Fruit fly (Drosophila melanogaster) whole organism, prepupa: ENCODE data around the gene PVRAP.
A peak's percentile ranks its signal among the peaks of the same experiment; 100 is the strongest.

ENCODE experiments used
- Blimp-1 ChIP-seq: fragments of 200-800 bp; sonication (Bioruptor generic); optimal IDR thresholded peaks from 3 replicates; lab custom pipeline; 2017; ENCODE audit warnings: missing biosample characterization, missing genetic modification characterization, mild to moderate bottlenecking, moderate library complexity, missing genetic modification reagents
- CG10631 ChIP-seq: fragments of 200-800 bp; sonication (Bioruptor generic); optimal IDR thresholded peaks from 2 replicates; lab custom pipeline; 2016; ENCODE audit warnings: missing biosample characterization, missing genetic modification characterization
- CG10669 ChIP-seq: fragments of 200-800 bp; sonication (Bioruptor generic); optimal IDR thresholded peaks from 3 replicates; lab custom pipeline; 2018; ENCODE audit warnings: missing biosample characterization, mild to moderate bottlenecking, missing genetic modification characterization, moderate library complexity
- CG11294 ChIP-seq: fragments of 200-800 bp; sonication (Bioruptor generic); IDR thresholded peaks from 2 replicates; pipeline ENCODE4 v1.3.6; 2022; ENCODE audit warnings: missing biosample characterization, missing genetic modification characterization
- CG11762 ChIP-seq: fragments of 200-800 bp; sonication (Bioruptor generic); optimal IDR thresholded peaks from 3 replicates; lab custom pipeline; 2016; ENCODE audit warnings: missing biosample characterization, missing genetic modification characterization; ENCODE audit not compliant: insufficient read depth
- CG15336 ChIP-seq: fragments of 200-800 bp; sonication (Bioruptor generic); IDR thresholded peaks from 2 replicates; pipeline ENCODE4 v1.3.6; 2022; ENCODE audit warnings: missing biosample characterization, missing genetic modification characterization
- CG1621 ChIP-seq: fragments of 200-800 bp; sonication (Bioruptor generic); optimal IDR thresholded peaks from 3 replicates; lab custom pipeline; 2018; ENCODE audit warnings: missing biosample characterization, mild to moderate bottlenecking, missing genetic modification characterization
- CG16779 ChIP-seq: fragments of 200-800 bp; sonication (Bioruptor generic); optimal IDR thresholded peaks from 3 replicates; lab custom pipeline; 2017; ENCODE audit warnings: missing biosample characterization, mild to moderate bottlenecking, missing genetic modification characterization
- CG3032 ChIP-seq: fragments of 200-800 bp; optimal IDR thresholded peaks from 2 replicates; lab custom pipeline; 2019; ENCODE audit warnings: missing biosample characterization, mild to moderate bottlenecking, missing genetic modification characterization, moderate library complexity
- CG31627 ChIP-seq: fragments of 200-800 bp; sonication (Bioruptor generic); optimal IDR thresholded peaks from 3 replicates; lab custom pipeline; 2016; ENCODE audit warnings: missing biosample characterization, missing genetic modification characterization
- CG32006 ChIP-seq: fragments of 200-800 bp; sonication (Bioruptor generic); optimal IDR thresholded peaks from 3 replicates; lab custom pipeline; 2017; ENCODE audit warnings: missing biosample characterization, mild to moderate bottlenecking, missing genetic modification characterization
- CG34406 ChIP-seq: fragments of 200-800 bp; sonication (Bioruptor generic); optimal IDR thresholded peaks from 3 replicates; lab custom pipeline; 2016; ENCODE audit warnings: missing biosample characterization, missing genetic modification characterization
- CG3919 ChIP-seq: fragments of 200-800 bp; sonication (Bioruptor generic); optimal IDR thresholded peaks from 3 replicates; lab custom pipeline; 2016; ENCODE audit warnings: missing biosample characterization, missing genetic modification characterization
- CG6792 ChIP-seq: fragments of 200-800 bp; sonication (Bioruptor generic); optimal IDR thresholded peaks from 3 replicates; lab custom pipeline; 2016; ENCODE audit warnings: missing biosample characterization, missing genetic modification characterization
- CG6808 ChIP-seq: fragments of 200-800 bp; sonication (Bioruptor generic); optimal IDR thresholded peaks from 3 replicates; lab custom pipeline; 2017; ENCODE audit warnings: missing biosample characterization, missing genetic modification characterization, mild to moderate bottlenecking, moderate library complexity, missing genetic modification reagents
- CG6854 ChIP-seq: fragments of 200-800 bp; sonication (Bioruptor generic); optimal IDR thresholded peaks from 2 replicates; lab custom pipeline; 2017; ENCODE audit warnings: missing biosample characterization, mild to moderate bottlenecking, missing genetic modification characterization
- CG7368 ChIP-seq: fragments of 200-800 bp; sonication (Bioruptor generic); optimal IDR thresholded peaks from 3 replicates; lab custom pipeline; 2016; ENCODE audit warnings: missing biosample characterization, missing genetic modification characterization
- CG8119 ChIP-seq: fragments of 200-800 bp; sonication (Bioruptor generic); IDR thresholded peaks from 3 replicates; pipeline ENCODE4 v1.3.6; 2022; ENCODE audit warnings: missing biosample characterization, missing genetic modification characterization
- CG8319 ChIP-seq: fragments of 200-800 bp; sonication (Bioruptor generic); optimal IDR thresholded peaks from 3 replicates; lab custom pipeline; 2016; ENCODE audit warnings: missing biosample characterization, missing genetic modification characterization
- CG8632 ChIP-seq: fragments of 200-800 bp; sonication (Bioruptor generic); optimal IDR thresholded peaks from 3 replicates; lab custom pipeline; 2016; ENCODE audit warnings: missing biosample characterization, missing genetic modification characterization
- Eip75B ChIP-seq: fragments of 200-800 bp; sonication (Bioruptor generic); optimal IDR thresholded peaks from 3 replicates; lab custom pipeline; 2016; ENCODE audit warnings: missing biosample characterization, missing genetic modification characterization
- Eip78C ChIP-seq: fragments of 200-800 bp; sonication (Bioruptor generic); peaks from one replicate; lab custom pipeline; 2016; ENCODE audit warnings: missing biosample characterization, missing genetic modification characterization
- Eip93F ChIP-seq: fragments of 200-800 bp; sonication (Bioruptor generic); optimal IDR thresholded peaks from 2 replicates; lab custom pipeline; 2016; ENCODE audit warnings: missing biosample characterization, mild to moderate bottlenecking, missing genetic modification characterization
- Ets21C ChIP-seq: fragments of 200-800 bp; sonication (Bioruptor generic); optimal IDR thresholded peaks from 3 replicates; lab custom pipeline; 2016; ENCODE audit warnings: missing biosample characterization, missing genetic modification characterization
- Ets96B ChIP-seq: fragments of 200-800 bp; optimal IDR thresholded peaks from 2 replicates; lab custom pipeline; 2019; ENCODE audit warnings: missing biosample characterization, mild to moderate bottlenecking, missing genetic modification characterization, moderate library complexity
- Gug ChIP-seq: fragments of 200-800 bp; sonication (Bioruptor generic); IDR thresholded peaks from 2 replicates; pipeline ENCODE4 v1.3.6; 2022; ENCODE audit warnings: missing biosample characterization, missing genetic modification characterization
- Hr38 ChIP-seq: sonication (Bioruptor generic); optimal IDR thresholded peaks from 2 replicates; lab custom pipeline; 2016; ENCODE audit warnings: missing biosample characterization, missing genetic modification characterization
- Hr39 ChIP-seq: fragments of 200-800 bp; sonication (Bioruptor generic); optimal IDR thresholded peaks from 2 replicates; lab custom pipeline; 2016; ENCODE audit warnings: missing biosample characterization, missing genetic modification characterization
- Hr4 ChIP-seq: fragments of 200-800 bp; sonication (Bioruptor generic); optimal IDR thresholded peaks from 3 replicates; lab custom pipeline; 2016; ENCODE audit warnings: missing biosample characterization, missing genetic modification characterization
- Lpt ChIP-seq: fragments of 200-800 bp; sonication (Bioruptor generic); optimal IDR thresholded peaks from 3 replicates; lab custom pipeline; 2016; ENCODE audit warnings: missing biosample characterization, missing genetic modification characterization
- Met ChIP-seq: fragments of 200-800 bp; sonication (Bioruptor generic); optimal IDR thresholded peaks from 3 replicates; lab custom pipeline; 2016; ENCODE audit warnings: missing biosample characterization, missing genetic modification characterization
- OdsH ChIP-seq: fragments of 200-800 bp; sonication (Bioruptor generic); optimal IDR thresholded peaks from 3 replicates; lab custom pipeline; 2016; ENCODE audit warnings: missing biosample characterization, missing genetic modification characterization
- Smox ChIP-seq: fragments of 200-800 bp; sonication (Bioruptor generic); optimal IDR thresholded peaks from 3 replicates; lab custom pipeline; 2016; ENCODE audit warnings: missing biosample characterization, missing genetic modification characterization
- Sox102F ChIP-seq: fragments of 200-800 bp; sonication (Bioruptor generic); optimal IDR thresholded peaks from 2 replicates; lab custom pipeline; 2016; ENCODE audit warnings: missing biosample characterization, mild to moderate bottlenecking, missing genetic modification characterization
- Sox14 ChIP-seq: fragments of 200-800 bp; sonication (Bioruptor generic); optimal IDR thresholded peaks from 3 replicates; lab custom pipeline; 2016; ENCODE audit warnings: missing biosample characterization, missing genetic modification characterization
- Sox15 ChIP-seq: fragments of 200-800 bp; sonication (Bioruptor generic); optimal IDR thresholded peaks from 3 replicates; lab custom pipeline; 2016; ENCODE audit warnings: missing biosample characterization, missing genetic modification characterization
- achi ChIP-seq: fragments of 200-800 bp; sonication (Bioruptor generic); optimal IDR thresholded peaks from 3 replicates; lab custom pipeline; 2016; ENCODE audit warnings: missing biosample characterization, missing genetic modification characterization
- cyc ChIP-seq: fragments of 200-800 bp; sonication (Bioruptor generic); optimal IDR thresholded peaks from 3 replicates; lab custom pipeline; 2016; ENCODE audit warnings: missing biosample characterization, missing genetic modification characterization
- dsx ChIP-seq: fragments of 200-800 bp; optimal IDR thresholded peaks from 3 replicates; lab custom pipeline; 2019; ENCODE audit warnings: missing biosample characterization, mild to moderate bottlenecking, missing genetic modification characterization, moderate library complexity; ENCODE audit not compliant: poor library complexity, severe bottlenecking
- eg ChIP-seq: fragments of 200-800 bp; sonication (Bioruptor generic); IDR thresholded peaks from 3 replicates; pipeline ENCODE4 v1.3.6; 2022; ENCODE audit warnings: missing biosample characterization, missing genetic modification characterization
- esn ChIP-seq: fragments of 200-800 bp; sonication (Bioruptor generic); optimal IDR thresholded peaks from 2 replicates; lab custom pipeline; 2016; ENCODE audit warnings: missing biosample characterization, mild to moderate bottlenecking, missing genetic modification characterization, moderate library complexity
- fd59A ChIP-seq: fragments of 200-800 bp; sonication (Bioruptor generic); optimal IDR thresholded peaks from 2 replicates; lab custom pipeline; 2017; ENCODE audit warnings: missing biosample characterization, mild to moderate bottlenecking, missing genetic modification characterization, missing genetic modification reagents
- fd85E ChIP-seq: fragments of 200-800 bp; sonication (Bioruptor generic); optimal IDR thresholded peaks from 3 replicates; lab custom pipeline; 2016; ENCODE audit warnings: missing biosample characterization, missing genetic modification characterization
- lz ChIP-seq: fragments of 200-800 bp; sonication (Bioruptor generic); optimal IDR thresholded peaks from 3 replicates; lab custom pipeline; 2016; ENCODE audit warnings: missing biosample characterization, missing genetic modification characterization
- pdm3 ChIP-seq: fragments of 200-800 bp; sonication (Bioruptor generic); optimal IDR thresholded peaks from 3 replicates; lab custom pipeline; 2016; ENCODE audit warnings: missing biosample characterization, missing genetic modification characterization
- salr ChIP-seq, 2 experiments: fragments of 200-800 bp; sonication (Bioruptor generic); optimal IDR thresholded peaks; 3 replicates each; lab custom pipeline; 2016 to 2018; ENCODE audit warnings: missing biosample characterization in 2 of 2, missing genetic modification characterization in 2 of 2, mild to moderate bottlenecking in 1 of 2
- spab ChIP-seq: fragments of 200-800 bp; sonication (Bioruptor generic); optimal IDR thresholded peaks from 2 replicates; lab custom pipeline; 2017; ENCODE audit warnings: missing biosample characterization, mild to moderate bottlenecking, missing genetic modification characterization, missing genetic modification reagents
- ss ChIP-seq, 2 experiments: fragments of 200-800 bp; sonication (Bioruptor generic); optimal IDR thresholded peaks; 2 replicates in 1 of 2; 3 replicates in 1 of 2; lab custom pipeline; 2017 to 2018; ENCODE audit warnings: mild to moderate bottlenecking in 2 of 2, missing biosample characterization in 2 of 2, missing genetic modification characterization in 2 of 2, moderate library complexity in 1 of 2
- topi ChIP-seq: fragments of 200-800 bp; sonication (Bioruptor generic); optimal IDR thresholded peaks from 3 replicates; lab custom pipeline; 2016; ENCODE audit warnings: missing biosample characterization, missing genetic modification characterization
- vri ChIP-seq: fragments of 200-800 bp; sonication (Bioruptor generic); optimal IDR thresholded peaks from 3 replicates; lab custom pipeline; 2016; ENCODE audit warnings: missing biosample characterization, mild to moderate bottlenecking, missing genetic modification characterization

PVRAP gene

DNA sequence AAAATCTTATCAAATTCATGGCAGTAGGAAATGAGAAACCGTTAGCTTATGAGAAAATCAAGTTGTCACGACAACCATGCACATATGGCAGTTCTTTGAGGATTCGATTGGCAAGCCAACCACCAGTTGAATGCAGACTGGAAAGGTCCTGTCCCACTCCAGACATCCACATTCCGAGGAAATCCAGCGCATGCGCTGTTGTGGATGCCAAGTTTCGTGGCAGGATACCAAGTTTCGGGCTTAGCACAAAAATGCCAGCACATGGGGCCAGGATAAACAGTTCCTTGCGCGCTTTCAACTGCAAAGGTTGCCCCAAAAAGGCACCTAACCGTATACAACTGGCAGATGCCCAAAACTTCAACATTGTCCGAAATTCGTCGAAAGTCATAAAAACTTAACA, at the start of gene PVRAP:
Gene PVRAP, plus strand, starts transcription at position 273 of the 400 bp plus-strand sequence.
- TF ChIP-seq spab (GFP tag; lab: Kevin White, UChicago) (no peak), CG6792 (GFP tag; lab: Kevin White, UChicago) (no peak), Eip75B (GFP tag; lab: Kevin White, UChicago) (no peak), CG15336 (no peak), Lpt (no peak)

DNA sequence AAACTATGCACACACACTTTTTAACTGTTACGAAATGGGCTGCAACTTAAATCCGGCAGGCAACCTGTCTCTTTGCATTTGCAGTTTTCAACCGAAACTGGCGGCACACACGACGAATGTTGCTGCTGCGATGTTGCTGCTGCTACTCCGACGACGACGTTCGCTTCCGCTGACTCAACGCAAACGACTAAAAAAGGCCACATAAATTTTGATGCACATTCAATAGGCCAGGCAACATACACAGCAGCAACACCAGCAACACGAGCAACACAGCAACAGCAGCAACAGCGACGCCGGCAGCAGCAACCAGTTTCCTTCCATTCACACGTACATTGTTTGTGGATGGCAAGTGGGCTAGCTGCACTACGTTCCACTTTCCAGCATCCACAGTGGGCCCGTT, 46.5 kb upstream of the PVRAP start, which contains the start of gene Egfrap:
Gene Egfrap, minus strand, starts transcription at position 192 of the 400 bp plus-strand sequence.
- TF ChIP-seq Smox, result no peak
- no peak for TF ChIP-seq achi (GFP tag; lab: Kevin White, UChicago)
- no peak for TF ChIP-seq CG8119 (GFP tag; lab: Robert Waterston, UW)
- no peak for TF ChIP-seq topi
- peak; percentile 1 for TF ChIP-seq Eip75B (GFP tag; lab: Kevin White, UChicago)
- no peak for TF ChIP-seq fd59A (GFP tag; lab: Kevin White, UChicago)
- no peak for TF ChIP-seq CG11762
- no peak for TF ChIP-seq Blimp-1 (GFP tag; lab: Kevin White, UChicago)
- no peak for TF ChIP-seq CG11294 (GFP tag; lab: Robert Waterston, UW)
- no peak for TF ChIP-seq CG6792 (GFP tag; lab: Kevin White, UChicago)
- no peak for TF ChIP-seq CG10631 (GFP tag; lab: Kevin White, UChicago)
- TF ChIP-seq CG1621 (tag; lab: Kevin White, UChicago), result no peak
- no peak for TF ChIP-seq eg (GFP tag; lab: Robert Waterston, UW)
- no peak for TF ChIP-seq spab (GFP tag; lab: Kevin White, UChicago)
- TF ChIP-seq Hr39, result no peak
- TF ChIP-seq Met, result no peak
- TF ChIP-seq Sox14 (GFP tag; lab: Kevin White, UChicago), result no peak
- TF ChIP-seq Eip93F (GFP tag; lab: Kevin White, UChicago), result no peak
- no peak for TF ChIP-seq Sox15 (GFP tag; lab: Kevin White, UChicago)
- no peak for TF ChIP-seq Hr38 (GFP tag; lab: Kevin White, UChicago)
- TF ChIP-seq salr (GFP tag; optimal IDR thresholded peaks at IDR 0.05; lab: Kevin White, UChicago), result no peak
- no peak for TF ChIP-seq CG32006
- TF ChIP-seq CG6808, result no peak
- TF ChIP-seq CG3919 (GFP tag; lab: Kevin White, UChicago), result peak; percentile 80
- TF ChIP-seq Lpt, result peak; percentile 71
- peak; percentile 38 for TF ChIP-seq dsx (GFP tag; lab: Kevin White, UChicago)
- peak; percentile 7 to 25 for TF ChIP-seq ss (GFP tag; optimal IDR thresholded peaks at IDR 0.05; lab: Kevin White, UChicago)
- TF ChIP-seq CG8632 (GFP tag; lab: Kevin White, UChicago), result no peak
- TF ChIP-seq Sox102F (GFP tag; lab: Kevin White, UChicago), result no peak
- no peak for TF ChIP-seq cyc (GFP tag; lab: Kevin White, UChicago)
- no peak for TF ChIP-seq CG7368 (GFP tag; lab: Kevin White, UChicago)
- TF ChIP-seq CG10669 (GFP tag; lab: Kevin White, UChicago), result no peak
- TF ChIP-seq Ets96B, result no peak
- peak; percentile 70 for TF ChIP-seq Eip78C (GFP tag; lab: Kevin White, UChicago)
- peak; percentile 0 for TF ChIP-seq esn (GFP tag; lab: Kevin White, UChicago)
- no peak for TF ChIP-seq CG3032 (tag; lab: Kevin White, UChicago)
- no peak for TF ChIP-seq OdsH (GFP tag; lab: Kevin White, UChicago)
- TF ChIP-seq CG8319, result no peak
- TF ChIP-seq CG16779 (tag; lab: Kevin White, UChicago), result no peak
- TF ChIP-seq Gug (GFP tag; lab: Robert Waterston, UW), result no peak
- TF ChIP-seq lz (GFP tag; lab: Kevin White, UChicago), result no peak
- TF ChIP-seq pdm3 (GFP tag; lab: Kevin White, UChicago), result no peak
- no peak for TF ChIP-seq vri
- TF ChIP-seq fd85E (GFP tag; lab: Kevin White, UChicago), result no peak
- TF ChIP-seq Hr4, result no peak
- peak; percentile 48 for TF ChIP-seq CG6854 (GFP tag; lab: Kevin White, UChicago)
- no peak for TF ChIP-seq CG34406
- TF ChIP-seq CG31627, result no peak
- peak; percentile 25; the same call in 1 of the 2 replicates for TF ChIP-seq CG15336
- TF ChIP-seq Ets21C (GFP tag; lab: Kevin White, UChicago), result no peak
